Fruit fly (Drosophila melanogaster) Kc167 (cell line): ENCODE data around the gene CG32199.

Source experiments
- h ChIP-seq: fragments of >200 bp; optimal IDR thresholded peaks from 3 replicates; lab custom pipeline; 2018; ENCODE audit warnings: missing external identifiers
- insv ChIP-seq: fragments of >200 bp; optimal IDR thresholded peaks from 3 replicates; lab custom pipeline; 2018; ENCODE audit warnings: missing external identifiers

- TF ChIP-seq insv (lab: Kevin White, UChicago): no peak
- TF ChIP-seq h: no peak
Measured at dm6 chr3L:18603125-18603524, 8.6 kb upstream of the CG32199 start, which contains the start of gene CG18234.
